Fruit fly (Drosophila melanogaster) whole organism, embryonic: Measurements from ENCODE around the gene CG11975.

ENCODE experiments used
- CG10274 ChIP-seq: fragments of 200-800 bp; sonication (Bioruptor generic); optimal IDR thresholded peaks from 3 replicates; lab custom pipeline; 2017; ENCODE audit warnings: missing biosample characterization, mild to moderate bottlenecking, missing genetic modification characterization
- CG11093 ChIP-seq: fragments of 200-800 bp; sonication (Bioruptor generic); IDR thresholded peaks from 3 replicates; pipeline ENCODE4 v1.3.6; 2022; ENCODE audit warnings: missing biosample characterization, missing genetic modification characterization
- CG11247 ChIP-seq: fragments of 200-800 bp; sonication (Bioruptor generic); IDR thresholded peaks from 2 replicates; pipeline ENCODE4 v1.3.6; 2022; ENCODE audit warnings: missing biosample characterization, missing genetic modification characterization
- CG11398 ChIP-seq: fragments of 200-800 bp; sonication (Bioruptor generic); optimal IDR thresholded peaks from 2 replicates; lab custom pipeline; 2016; ENCODE audit warnings: missing biosample characterization, missing genetic modification characterization
- CG12299 ChIP-seq: fragments of 200-800 bp; sonication (Bioruptor generic); optimal IDR thresholded peaks from 2 replicates; lab custom pipeline; 2018; ENCODE audit warnings: missing biosample characterization, mild to moderate bottlenecking, missing genetic modification characterization
- CG12391 ChIP-seq: fragments of 200-800 bp; sonication (Bioruptor generic); optimal IDR thresholded peaks from 3 replicates; lab custom pipeline; 2018; ENCODE audit warnings: missing biosample characterization, mild to moderate bottlenecking, missing genetic modification characterization, moderate library complexity
- CG14710 ChIP-seq: fragments of 200-800 bp; sonication (Bioruptor generic); optimal IDR thresholded peaks from 3 replicates; lab custom pipeline; 2019; ENCODE audit warnings: missing biosample characterization, mild to moderate bottlenecking, missing genetic modification characterization, moderate library complexity
- CG17361 ChIP-seq: fragments of 200-800 bp; sonication (Bioruptor generic); IDR thresholded peaks from 3 replicates; pipeline ENCODE4 v1.3.6; 2022; ENCODE audit warnings: missing biosample characterization, missing genetic modification characterization
- CG2202 ChIP-seq: fragments of 200-800 bp; sonication (Bioruptor generic); optimal IDR thresholded peaks from 2 replicates; lab custom pipeline; 2018; ENCODE audit warnings: missing biosample characterization, mild to moderate bottlenecking, missing genetic modification characterization
- CG2678 ChIP-seq: fragments of 200-800 bp; sonication (Bioruptor generic); optimal IDR thresholded peaks from 3 replicates; lab custom pipeline; 2019; ENCODE audit warnings: missing biosample characterization, mild to moderate bottlenecking, missing genetic modification characterization, moderate library complexity
- CG30403 ChIP-seq: fragments of 200-800 bp; sonication (Bioruptor generic); optimal IDR thresholded peaks from 3 replicates; lab custom pipeline; 2016; ENCODE audit warnings: missing biosample characterization, missing genetic modification characterization
- CG32532 ChIP-seq: fragments of 200-800 bp; sonication (Bioruptor generic); IDR thresholded peaks from 2 replicates; pipeline ENCODE4 v1.3.6; 2022; ENCODE audit warnings: missing biosample characterization, missing genetic modification characterization
- CG3847 ChIP-seq: fragments of 200-800 bp; sonication (Bioruptor generic); IDR thresholded peaks from 2 replicates; pipeline ENCODE4 v1.3.6; 2022; ENCODE audit warnings: missing biosample characterization, missing genetic modification characterization
- CG4282 ChIP-seq: fragments of 200-800 bp; sonication (Bioruptor generic); optimal IDR thresholded peaks from 2 replicates; lab custom pipeline; 2016; ENCODE audit warnings: missing biosample characterization, missing genetic modification characterization
- CG6654 ChIP-seq: fragments of 200-800 bp; sonication (Bioruptor generic); optimal IDR thresholded peaks from 2 replicates; lab custom pipeline; 2017; ENCODE audit warnings: missing biosample characterization, mild to moderate bottlenecking, missing genetic modification characterization
- CG6689 ChIP-seq: fragments of 200-800 bp; sonication (Bioruptor generic); IDR thresholded peaks from 2 replicates; pipeline ENCODE4 v1.3.6; 2022; ENCODE audit warnings: missing biosample characterization, missing genetic modification characterization
- CG7928 ChIP-seq: fragments of 200-800 bp; sonication (Bioruptor generic); optimal IDR thresholded peaks from 2 replicates; lab custom pipeline; 2017; ENCODE audit warnings: missing biosample characterization, mild to moderate bottlenecking, missing genetic modification characterization
- CG8089 ChIP-seq: fragments of 200-800 bp; sonication (Bioruptor generic); optimal IDR thresholded peaks from 3 replicates; lab custom pipeline; 2016; ENCODE audit warnings: missing biosample characterization, missing genetic modification characterization
- CG8281 ChIP-seq: fragments of 200-800 bp; sonication (Bioruptor generic); optimal IDR thresholded peaks from 2 replicates; lab custom pipeline; 2018; ENCODE audit warnings: missing biosample characterization, mild to moderate bottlenecking, missing genetic modification characterization, moderate library complexity
- CG8944 ChIP-seq: fragments of 200-800 bp; sonication (Bioruptor generic); optimal IDR thresholded peaks from 3 replicates; lab custom pipeline; 2016; ENCODE audit warnings: missing biosample characterization, missing genetic modification characterization
- Dip3 ChIP-seq: fragments of 200-800 bp; sonication (Bioruptor generic); optimal IDR thresholded peaks from 3 replicates; lab custom pipeline; 2016; ENCODE audit warnings: missing biosample characterization, missing genetic modification characterization
- Ets65A ChIP-seq: fragments of 200-800 bp; sonication (Bioruptor generic); peaks from one replicate; lab custom pipeline; 2016; ENCODE audit warnings: missing biosample characterization, missing genetic modification characterization
- Gsc ChIP-seq: fragments of 200-800 bp; sonication (Bioruptor generic); IDR thresholded peaks from 2 replicates; pipeline ENCODE4 v1.3.6; 2022; ENCODE audit warnings: missing biosample characterization, missing genetic modification characterization
- Gug ChIP-seq: fragments of 200-800 bp; sonication (Bioruptor generic); IDR thresholded peaks from 4 replicates; pipeline ENCODE4 v1.3.6; 2022; ENCODE audit warnings: missing biosample characterization, missing genetic modification characterization
- H15 ChIP-seq: fragments of 200-800 bp; sonication (Bioruptor generic); IDR thresholded peaks from 3 replicates; pipeline ENCODE4 v1.3.6; 2022; ENCODE audit warnings: missing biosample characterization, missing genetic modification characterization
- HLH54F ChIP-seq: fragments of 200-800 bp; sonication (Bioruptor generic); optimal IDR thresholded peaks from 3 replicates; lab custom pipeline; 2016; ENCODE audit warnings: missing biosample characterization, missing genetic modification characterization
- HLHmδ ChIP-seq: fragments of 200-800 bp; sonication (Bioruptor generic); optimal IDR thresholded peaks from 2 replicates; lab custom pipeline; 2018; ENCODE audit warnings: missing biosample characterization, mild to moderate bottlenecking, missing genetic modification characterization, moderate library complexity
- Lim3 ChIP-seq: fragments of 200-800 bp; sonication (Bioruptor generic); IDR thresholded peaks from 2 replicates; pipeline ENCODE4 v1.3.6; 2022; ENCODE audit warnings: missing biosample characterization, missing genetic modification characterization
- NFAT ChIP-seq: fragments of 200-800 bp; sonication (Bioruptor generic); IDR thresholded peaks from 2 replicates; pipeline ENCODE4 v1.3.6; 2022; ENCODE audit warnings: missing biosample characterization, missing genetic modification characterization
- Side ChIP-seq: fragments of 200-800 bp; sonication (Bioruptor generic); optimal IDR thresholded peaks from 2 replicates; lab custom pipeline; 2016; ENCODE audit warnings: missing biosample characterization, missing genetic modification characterization
- Sry-δ ChIP-seq: fragments of 200-800 bp; sonication (Bioruptor generic); optimal IDR thresholded peaks from 2 replicates; lab custom pipeline; 2016; ENCODE audit warnings: missing biosample characterization, missing genetic modification characterization
- ase ChIP-seq: fragments of 200-800 bp; sonication (Bioruptor generic); IDR thresholded peaks from 3 replicates; pipeline ENCODE4 v1.3.6; 2022; ENCODE audit warnings: missing biosample characterization, missing genetic modification characterization
- ash1 ChIP-seq: fragments of 200-800 bp; sonication (Bioruptor generic); optimal IDR thresholded peaks from 2 replicates; lab custom pipeline; 2018; ENCODE audit warnings: missing biosample characterization, mild to moderate bottlenecking, missing genetic modification characterization
- cas ChIP-seq: fragments of 200-800 bp; sonication (Bioruptor generic); IDR thresholded peaks from 2 replicates; pipeline ENCODE4 v1.3.6; 2022; ENCODE audit warnings: missing biosample characterization, missing genetic modification characterization
- cwo ChIP-seq: fragments of 200-800 bp; sonication (Bioruptor generic); optimal IDR thresholded peaks from 3 replicates; lab custom pipeline; 2017; ENCODE audit warnings: missing biosample characterization, missing genetic modification characterization, mild to moderate bottlenecking, moderate library complexity, missing genetic modification reagents
- dpn ChIP-seq, 2 experiments: fragments of 200-800 bp; sonication (Bioruptor generic); optimal IDR thresholded peaks; 3 replicates each; lab custom pipeline; 2016; ENCODE audit warnings: missing biosample characterization in 2 of 2, missing genetic modification characterization in 2 of 2
- fd64A ChIP-seq: fragments of 200-800 bp; sonication (Bioruptor generic); optimal IDR thresholded peaks from 3 replicates; lab custom pipeline; 2018; ENCODE audit warnings: missing biosample characterization, mild to moderate bottlenecking, missing genetic modification characterization
- gfzf ChIP-seq: fragments of 200-800 bp; sonication (Bioruptor generic); optimal IDR thresholded peaks from 2 replicates; lab custom pipeline; 2016; ENCODE audit warnings: missing biosample characterization, mild to moderate bottlenecking, missing genetic modification characterization, moderate library complexity
- jing ChIP-seq: fragments of 200-800 bp; sonication (Bioruptor generic); optimal IDR thresholded peaks from 2 replicates; lab custom pipeline; 2018; ENCODE audit warnings: missing biosample characterization, mild to moderate bottlenecking, missing genetic modification characterization
- nau ChIP-seq: fragments of 200-800 bp; sonication (Bioruptor generic); optimal IDR thresholded peaks from 3 replicates; lab custom pipeline; 2017; ENCODE audit warnings: missing biosample characterization, mild to moderate bottlenecking, missing genetic modification characterization, missing genetic modification reagents
- otp ChIP-seq: fragments of 200-800 bp; sonication (Bioruptor generic); IDR thresholded peaks from 3 replicates; pipeline ENCODE4, ENCODE4 v1.3.6; 2022; ENCODE audit warnings: missing biosample characterization, missing genetic modification characterization
- pnt ChIP-seq: fragments of 200-800 bp; sonication (Bioruptor generic); optimal IDR thresholded peaks from 3 replicates; lab custom pipeline; 2016; ENCODE audit warnings: missing biosample characterization, missing genetic modification characterization
- ro ChIP-seq: fragments of 200-800 bp; sonication (Bioruptor generic); IDR thresholded peaks from 2 replicates; pipeline ENCODE4 v1.3.6; 2022; ENCODE audit warnings: missing biosample characterization, missing genetic modification characterization
- sc ChIP-seq, 3 experiments: fragments of >200 bp in 2 of 3; fragments of 200-800 bp in 1 of 3; sonication (Bioruptor generic) in 1 of 3; optimal IDR thresholded peaks; 2 replicates in 2 of 3; 3 replicates in 1 of 3; lab custom pipeline; 2017; ENCODE audit warnings: mild to moderate bottlenecking in 1 of 3, missing biosample characterization in 1 of 3, missing genetic modification characterization in 1 of 3, missing genetic modification reagents in 1 of 3
- sens-2 ChIP-seq: fragments of 200-800 bp; sonication (Bioruptor generic); IDR thresholded peaks from 2 replicates; pipeline ENCODE4 v1.3.6; 2022; ENCODE audit warnings: missing biosample characterization, missing genetic modification characterization
- seq ChIP-seq: fragments of 200-800 bp; sonication (Bioruptor generic); IDR thresholded peaks from 2 replicates; pipeline ENCODE4 v1.3.6; 2022; ENCODE audit warnings: missing biosample characterization, missing genetic modification characterization
- sima ChIP-seq: fragments of 200-800 bp; sonication (Bioruptor generic); optimal IDR thresholded peaks from 2 replicates; lab custom pipeline; 2016; ENCODE audit warnings: missing biosample characterization, missing genetic modification characterization
- tll ChIP-seq, 2 experiments: fragments of 200-800 bp in 1 of 2; fragments of >200 bp in 1 of 2; sonication (Bioruptor generic) in 1 of 2; optimal IDR thresholded peaks; 2 replicates each; lab custom pipeline; 2017 to 2019; ENCODE audit warnings: missing biosample characterization in 2 of 2, missing genetic modification characterization in 2 of 2, mild to moderate bottlenecking in 1 of 2, moderate library complexity in 1 of 2
- toy ChIP-seq: fragments of 200-800 bp; sonication (Bioruptor generic); IDR thresholded peaks from 2 replicates; pipeline ENCODE4 v1.3.6; 2022; ENCODE audit warnings: missing biosample characterization, missing genetic modification characterization
- trh ChIP-seq: fragments of 200-800 bp; sonication (Bioruptor generic); optimal IDR thresholded peaks from 2 replicates; lab custom pipeline; 2016; ENCODE audit warnings: missing biosample characterization, missing genetic modification characterization
- unpg ChIP-seq: fragments of 200-800 bp; sonication (Bioruptor generic); optimal IDR thresholded peaks from 3 replicates; lab custom pipeline; 2018; ENCODE audit warnings: missing biosample characterization, mild to moderate bottlenecking, missing genetic modification characterization, moderate library complexity

Gene CG11975

dm6 chr3R:8984602-8985074, 8.4 kb upstream of the CG11975 start, which contains the start of gene CG11970 (continued):
- TF ChIP-seq CG6654 (GFP tag; lab: Kevin White, UChicago) (no peak), toy (no peak), otp (no peak), cwo (GFP tag; lab: Kevin White, UChicago) (no peak), CG11247 (GFP tag; lab: Robert Waterston, UW) (no peak), seq (GFP tag; lab: Robert Waterston, UW) (peak; percentile 53), Ets65A (peak; percentile 88), tll (GFP tag; optimal IDR thresholded peaks at IDR 0.05; lab: Kevin White, UChicago) (no peak), dpn (GFP tag; optimal IDR thresholded peaks at IDR 0.05; lab: Kevin White, UChicago) (peak; percentile 51 to 61), NFAT (GFP tag; lab: Robert Waterston, UW) (peak; percentile 48; the same call in 1 of the 2 replicates), CG12299 (tag; lab: Kevin White, UChicago) (no peak), unpg (GFP tag; lab: Kevin White, UChicago) (no peak), Gug (GFP tag; lab: Robert Waterston, UW) (peak; percentile 42; the same call in 2 of the 4 replicates), sc (optimal IDR thresholded peaks at IDR 0.05; lab: Kevin White, UChicago) (no peak), sc (GFP tag; optimal IDR thresholded peaks at IDR 0.05; lab: Kevin White, UChicago) (no peak), CG2678 (tag; lab: Kevin White, UChicago) (no peak), ase (GFP tag; lab: Robert Waterston, UW) (no peak), Sry-δ (GFP tag; lab: Kevin White, UChicago) (peak; percentile 92), HLH54F (GFP tag; lab: Kevin White, UChicago) (peak; percentile 26), fd64A (GFP tag; lab: Kevin White, UChicago) (no peak), CG7928 (GFP tag; lab: Kevin White, UChicago) (no peak), gfzf (peak; percentile 42), CG10274 (GFP tag; lab: Kevin White, UChicago) (no peak), jing (GFP tag; lab: Kevin White, UChicago) (no peak), Lim3 (GFP tag; lab: Robert Waterston, UW) (no peak), CG8281 (no peak), trh (GFP tag; lab: Kevin White, UChicago) (no peak), CG14710 (tag; lab: Kevin White, UChicago) (peak; percentile 55), cas (GFP tag; lab: Robert Waterston, UW) (no peak), sens-2 (GFP tag; lab: Robert Waterston, UW) (no peak), CG3847 (GFP tag; lab: Robert Waterston, UW) (peak; percentile 29; the same call in 1 of the 2 replicates), CG6689 (GFP tag; lab: Robert Waterston, UW) (peak; percentile 34; the same call in 1 of the 2 replicates), ash1 (no peak), H15 (GFP tag; lab: Robert Waterston, UW) (no peak), CG11093 (GFP tag; lab: Robert Waterston, UW) (no peak), CG2202 (tag; lab: Kevin White, UChicago) (no peak), CG4282 (GFP tag; lab: Kevin White, UChicago) (no peak), CG32532 (GFP tag; lab: Robert Waterston, UW) (peak; percentile 43; the same call in 1 of the 2 replicates), CG17361 (GFP tag; lab: Robert Waterston, UW) (peak; percentile 67; the same call in 2 of the 3 replicates), sima (no peak), ro (GFP tag; lab: Robert Waterston, UW) (no peak), pnt (GFP tag; lab: Kevin White, UChicago) (peak; percentile 12), CG12391 (tag; lab: Kevin White, UChicago) (peak; percentile 32), nau (GFP tag; lab: Kevin White, UChicago) (no peak), Gsc (GFP tag; lab: Robert Waterston, UW) (no peak), CG8089 (GFP tag; lab: Kevin White, UChicago) (peak; percentile 8), HLHmδ (GFP tag; lab: Kevin White, UChicago) (no peak), Side (GFP tag; lab: Kevin White, UChicago) (peak; percentile 30), CG8944 (GFP tag; lab: Kevin White, UChicago) (no peak), Dip3 (peak; percentile 55), CG11398 (GFP tag; lab: Kevin White, UChicago) (no peak), CG30403 (GFP tag; lab: Kevin White, UChicago) (peak; percentile 67)
